Fruit fly (Drosophila melanogaster): ENCODE measurements around the gene dl.

The dl gene

dm6 chr2L:17450505-17451415, 596 bp upstream of the dl start (continued):
- TF ChIP-seq CG31365 (tag; optimal IDR thresholded peaks at IDR 0.05) = peak; percentile 7
- no peak for TF ChIP-seq ara (GFP tag; IDR thresholded peaks at IDR 0.05)
- TF ChIP-seq CG12155 (GFP tag; optimal IDR thresholded peaks at IDR 0.05) = peak; percentile 64
- TF ChIP-seq z (GFP tag; IDR thresholded peaks at IDR 0.05) = no peak
- TF ChIP-seq Sox100B (GFP tag; optimal IDR thresholded peaks at IDR 0.05) = peak; percentile 77
- no peak for TF ChIP-seq crc (GFP tag; optimal IDR thresholded peaks at IDR 0.05)
- TF ChIP-seq az2 (GFP tag; optimal IDR thresholded peaks at IDR 0.05) = peak; percentile 44
- TF ChIP-seq CG7556 (GFP tag; optimal IDR thresholded peaks at IDR 0.05) = peak; percentile 77
- no peak for TF ChIP-seq crol (GFP tag; IDR thresholded peaks at IDR 0.05)
- no peak for TF ChIP-seq CG1647 (GFP tag; optimal IDR thresholded peaks at IDR 0.05)
- no peak for TF ChIP-seq bowl (GFP tag; IDR thresholded peaks at IDR 0.05)
- peak; percentile 5 for TF ChIP-seq Hand (GFP tag; optimal IDR thresholded peaks at IDR 0.05)
- no peak for TF ChIP-seq CG32772 (GFP tag; IDR thresholded peaks at IDR 0.05)
- TF ChIP-seq CG4404 (GFP tag; IDR thresholded peaks at IDR 0.05) = no peak
- TF ChIP-seq Meics (GFP tag; optimal IDR thresholded peaks at IDR 0.05) = peak; percentile 79
- no peak for TF ChIP-seq ssp (GFP tag; IDR thresholded peaks at IDR 0.05)
- no peak for TF ChIP-seq CG10565 (GFP tag; optimal IDR thresholded peaks at IDR 0.05)
- no peak for TF ChIP-seq Dp (GFP tag; optimal IDR thresholded peaks at IDR 0.05)
- no peak for TF ChIP-seq CG33213 (GFP tag; optimal IDR thresholded peaks at IDR 0.05)
- TF ChIP-seq cad (GFP tag; optimal IDR thresholded peaks at IDR 0.05) = no peak
- TF ChIP-seq CG12769 (tag; optimal IDR thresholded peaks at IDR 0.05) = peak; percentile 54
- TF ChIP-seq CG12391 (tag; optimal IDR thresholded peaks at IDR 0.05) = no peak
- TF ChIP-seq Bgb (GFP tag; IDR thresholded peaks at IDR 0.05; ENCODE audit: partially characterized antibody) = no peak
- TF ChIP-seq jumu (GFP tag; optimal IDR thresholded peaks at IDR 0.05) = no peak
- peak; percentile 5 for TF ChIP-seq pum (GFP tag; optimal IDR thresholded peaks at IDR 0.05)
- TF ChIP-seq CG14965 (GFP tag; optimal IDR thresholded peaks at IDR 0.05; ENCODE audit: borderline replicate concordance) = no peak
- TF ChIP-seq fd102C (GFP tag; optimal IDR thresholded peaks at IDR 0.05) = no peak
- peak; percentile 46 for TF ChIP-seq CG15514 (GFP tag; optimal IDR thresholded peaks at IDR 0.05)
- TF ChIP-seq sisA (GFP tag; IDR thresholded peaks at IDR 0.05) = no peak
- no peak for TF ChIP-seq jing (GFP tag; optimal IDR thresholded peaks at IDR 0.05)
- no peak for TF ChIP-seq CG3163 (GFP tag; optimal IDR thresholded peaks at IDR 0.05)
- TF ChIP-seq CG12071 (GFP tag; optimal IDR thresholded peaks at IDR 0.05) = peak; percentile 35
- peak; percentile 32; the same call in 1 of the 3 replicates for TF ChIP-seq gce (GFP tag; IDR thresholded peaks at IDR 0.05)
- peak; percentile 68 for TF ChIP-seq CG18619 (GFP tag; optimal IDR thresholded peaks at IDR 0.05)
- TF ChIP-seq en (GFP tag; optimal IDR thresholded peaks at IDR 0.05) = peak; percentile 15
- TF ChIP-seq CG32532 (GFP tag; IDR thresholded peaks at IDR 0.05) = no peak; the same call in 1 of the 2 replicates
- no peak for TF ChIP-seq tna (GFP tag; IDR thresholded peaks at IDR 0.05; ENCODE audit: partially characterized antibody)
- TF ChIP-seq HLH54F (GFP tag; optimal IDR thresholded peaks at IDR 0.05) = peak; percentile 27
- TF ChIP-seq CG12659 (GFP tag; optimal IDR thresholded peaks at IDR 0.05) = peak; percentile 70
- no peak for TF ChIP-seq gsb (GFP tag; IDR thresholded peaks at IDR 0.05)
- TF ChIP-seq Ravus (GFP tag; IDR thresholded peaks at IDR 0.05) = no peak
- no peak for TF ChIP-seq repo (GFP tag; optimal IDR thresholded peaks at IDR 0.05)
- no peak for TF ChIP-seq Elba2 (GFP tag; optimal IDR thresholded peaks at IDR 0.05)
- no peak for TF ChIP-seq CG15696 (tag; optimal IDR thresholded peaks at IDR 0.05)
- TF ChIP-seq CG31441 (GFP tag; IDR thresholded peaks at IDR 0.05) = peak; percentile 73
- no peak for TF ChIP-seq luna (GFP tag; optimal IDR thresholded peaks at IDR 0.05)
- TF ChIP-seq scrt (GFP tag; optimal IDR thresholded peaks at IDR 0.05) = peak; percentile 52
- TF ChIP-seq CG14050 (GFP tag; IDR thresholded peaks at IDR 0.05) = peak; percentile 49; the same call in 2 of the 3 replicates
- TF ChIP-seq CG16863 (GFP tag; optimal IDR thresholded peaks at IDR 0.05) = no peak
- peak; percentile 50 for TF ChIP-seq Hmx (GFP tag; optimal IDR thresholded peaks at IDR 0.05)
